Worm (Caenorhabditis elegans) whole organism, midembryonic: Measurements from ENCODE around the gene let-2.

Source experiments
- T22C8.4 ChIP-seq: fragments of 200-800 bp; sonication (Bioruptor generic); IDR thresholded peaks from 2 replicates; pipeline ENCODE4 v1.3.6; 2022; ENCODE audit warnings: missing genetic modification characterization, missing compliant biosample characterization
- flt-1 ChIP-seq: fragments of 200-800 bp; sonication (Bioruptor generic); IDR thresholded peaks from 2 replicates; pipeline ENCODE4 v1.3.6; 2022; ENCODE audit warnings: missing genetic modification characterization, missing compliant biosample characterization
- klf-2 ChIP-seq: fragments of 200-800 bp; sonication (Bioruptor generic); conservative IDR thresholded peaks from 2 replicates; pipeline ENCODE4 v1.3.6; 2022; ENCODE audit warnings: missing genetic modification reagents, missing genetic modification characterization, missing compliant biosample characterization

- TF ChIP-seq T22C8.4 (GFP tag; lab: Robert Waterston, UW): no peak
- TF ChIP-seq flt-1: no peak
- no peak for TF ChIP-seq klf-2 (GFP tag; lab: Robert Waterston, UW)
Measured at ce11 chrX:16331932-16332485, 57.1 kb downstream of the let-2 start, which contains the start of gene taf-3.
